Fruit fly (Drosophila melanogaster): ENCODE measurements around the gene Tango1.

The Tango1 gene

dm6 chr2L:6644421-6645059 lies 4.6 kb upstream of the Tango1 start:
- TF ChIP-seq gl (tag; optimal IDR thresholded peaks at IDR 0.05) (peak; percentile 58), CG9948 (tag; optimal IDR thresholded peaks at IDR 0.05) (no peak), EcR (GFP tag; optimal IDR thresholded peaks at IDR 0.05) (peak; percentile 28), CG12605 (GFP tag; IDR thresholded peaks at IDR 0.05) (0 out of 2 replicates have a peak, but pooled peaks have one; percentile 11), CG34367 (tag; optimal IDR thresholded peaks at IDR 0.05) (no peak), Snoo (tag; optimal IDR thresholded peaks at IDR 0.05) (no peak), Pif1B (GFP tag; optimal IDR thresholded peaks at IDR 0.05) (peak; percentile 17), CG14655 (GFP tag; optimal IDR thresholded peaks at IDR 0.05) (no peak), Ets98B (GFP tag; IDR thresholded peaks at IDR 0.05) (no peak), CG4496 (GFP tag; IDR thresholded peaks at IDR 0.05) (peak; percentile 34; the same call in 1 of the 3 replicates), Pif1A (GFP tag; optimal IDR thresholded peaks at IDR 0.05) (no peak), CG32121 (GFP tag; IDR thresholded peaks at IDR 0.05) (no peak), fd96Ca (GFP tag; IDR thresholded peaks at IDR 0.05) (0 out of 3 replicates have a peak, but pooled peaks have one; percentile 38)

- TF ChIP-seq CG8159 (tag; optimal IDR thresholded peaks at IDR 0.05) (peak; percentile 89), CG9948 (tag; optimal IDR thresholded peaks at IDR 0.05) (peak; percentile 91), CG4496 (GFP tag; IDR thresholded peaks at IDR 0.05) (peak; percentile 98), CG12605 (GFP tag; IDR thresholded peaks at IDR 0.05) (peak; percentile 96), D1 (tag; optimal IDR thresholded peaks at IDR 0.05) (peak; percentile 68), CG17806 (tag; optimal IDR thresholded peaks at IDR 0.05) (peak; percentile 90), CG15710 (tag; optimal IDR thresholded peaks at IDR 0.05) (peak; percentile 82), CG10348 (GFP tag; IDR thresholded peaks at IDR 0.05) (peak; percentile 88), EcR (GFP tag; optimal IDR thresholded peaks at IDR 0.05) (peak; percentile 3), gl (tag; optimal IDR thresholded peaks at IDR 0.05) (peak; percentile 82), Ets98B (GFP tag; IDR thresholded peaks at IDR 0.05) (peak; percentile 97), rn (GFP tag; IDR thresholded peaks at IDR 0.05) (peak; percentile 92), CG13204 (GFP tag; optimal IDR thresholded peaks at IDR 0.05) (peak; percentile 73), CG34367 (tag; optimal IDR thresholded peaks at IDR 0.05) (peak; percentile 82), Snoo (tag; optimal IDR thresholded peaks at IDR 0.05) (peak; percentile 90), CG8301 (tag; optimal IDR thresholded peaks at IDR 0.05) (peak; percentile 96), Pif1A (GFP tag; optimal IDR thresholded peaks at IDR 0.05) (peak; percentile 97), CG32121 (GFP tag; IDR thresholded peaks at IDR 0.05) (peak; percentile 98), fd96Ca (GFP tag; IDR thresholded peaks at IDR 0.05) (peak; percentile 96), CG14655 (GFP tag; optimal IDR thresholded peaks at IDR 0.05) (peak; percentile 95), Pif1B (GFP tag; optimal IDR thresholded peaks at IDR 0.05) (peak; percentile 94)
Measured at dm6 chr2L:6647103-6647711, 2.0 kb upstream of the Tango1 start.

dm6 chr2L:6648163-6648628 lies 992 bp upstream of the Tango1 start:
- TF ChIP-seq CG10348 (GFP tag; IDR thresholded peaks at IDR 0.05) (peak; percentile 78), CG17806 (tag; optimal IDR thresholded peaks at IDR 0.05) (peak; percentile 90), gl (tag; optimal IDR thresholded peaks at IDR 0.05) (peak; percentile 77), Ets98B (GFP tag; IDR thresholded peaks at IDR 0.05) (peak; percentile 90), CG13204 (GFP tag; optimal IDR thresholded peaks at IDR 0.05) (no peak), Snoo (tag; optimal IDR thresholded peaks at IDR 0.05) (peak; percentile 91), D1 (tag; optimal IDR thresholded peaks at IDR 0.05) (no peak), rn (GFP tag; IDR thresholded peaks at IDR 0.05) (peak; percentile 90), CG4496 (GFP tag; IDR thresholded peaks at IDR 0.05) (peak; percentile 95), CG34367 (tag; optimal IDR thresholded peaks at IDR 0.05) (peak; percentile 93), CG8301 (tag; optimal IDR thresholded peaks at IDR 0.05) (peak; percentile 96), Pif1A (GFP tag; optimal IDR thresholded peaks at IDR 0.05) (no peak), CG14655 (GFP tag; optimal IDR thresholded peaks at IDR 0.05) (peak; percentile 97), CG32121 (GFP tag; IDR thresholded peaks at IDR 0.05) (peak; percentile 95), EcR (GFP tag; optimal IDR thresholded peaks at IDR 0.05) (no peak), CG12605 (GFP tag; IDR thresholded peaks at IDR 0.05) (peak; percentile 88), CG15710 (tag; optimal IDR thresholded peaks at IDR 0.05) (peak; percentile 93), CG9948 (tag; optimal IDR thresholded peaks at IDR 0.05) (peak; percentile 92), fd96Ca (GFP tag; IDR thresholded peaks at IDR 0.05) (peak; percentile 91), CG8159 (tag; optimal IDR thresholded peaks at IDR 0.05) (peak; percentile 92), Pif1B (GFP tag; optimal IDR thresholded peaks at IDR 0.05) (peak; percentile 86)

dm6 chr2L:6656264-6656676 lies 7.1 kb downstream of the Tango1 start, which contains the start of gene CG31633:
TSS of gene CG31633 (minus strand) at chr2L:6656321.
- TF ChIP-seq CG8159 (tag; optimal IDR thresholded peaks at IDR 0.05) (no peak), CG4496 (GFP tag; IDR thresholded peaks at IDR 0.05) (no peak), Pif1A (GFP tag; optimal IDR thresholded peaks at IDR 0.05) (no peak), gl (tag; optimal IDR thresholded peaks at IDR 0.05) (no peak), CG34367 (tag; optimal IDR thresholded peaks at IDR 0.05) (no peak)

- TF ChIP-seq EcR (GFP tag; optimal IDR thresholded peaks at IDR 0.05) (peak; percentile 60), CG10348 (GFP tag; IDR thresholded peaks at IDR 0.05) (no peak), Pif1B (GFP tag; optimal IDR thresholded peaks at IDR 0.05) (no peak), Snoo (tag; optimal IDR thresholded peaks at IDR 0.05) (no peak)
Measured at dm6 chr2L:6657969-6658748, 9.0 kb downstream of the Tango1 start, which contains the start of the genes CG31636 and Ube4A. TSS of gene CG31636 (minus strand) at chr2L:6658152. TSS of gene Ube4A (plus strand) at chr2L:6658517.
